Worm (Caenorhabditis elegans): ENCODE measurements around the gene C04F6.7.

Gene C04F6.7

ce11 chrX:3401701-3402100, 17.3 kb downstream of the C04F6.7 start, which contains the start of gene C04F6.9:
Gene C04F6.9, plus strand, starts transcription at chrX:3402001.
- no peak for TF ChIP-seq nhr-80 (tag; optimal IDR thresholded peaks at IDR 0.05)

ce11 chrX:3400387-3400786, 18.6 kb downstream of the C04F6.7 start:
- TF ChIP-seq let-526 (GFP tag; IDR thresholded peaks at IDR 0.05), result no peak
- no peak for TF ChIP-seq snpc-1.1 (tag; optimal IDR thresholded peaks at IDR 0.05; ENCODE audit: insufficient read depth)
- no peak for TF ChIP-seq lin-54 (GFP tag; optimal IDR thresholded peaks at IDR 0.05)
- TF ChIP-seq zim-3 (tag; optimal IDR thresholded peaks at IDR 0.05), result no peak
- TF ChIP-seq unc-62 (GFP tag; optimal IDR thresholded peaks at IDR 0.05), result no peak
- no peak for TF ChIP-seq snpc-1.3 (tag; optimal IDR thresholded peaks at IDR 0.05; ENCODE audit: insufficient read depth)
- TF ChIP-seq ceh-58 (GFP tag; IDR thresholded peaks at IDR 0.05), result no peak
- TF ChIP-seq snpc-4 (GFP tag; optimal IDR thresholded peaks at IDR 0.05), result no peak
- no peak for TF ChIP-seq snpc-4 (tag; optimal IDR thresholded peaks at IDR 0.05)
- no peak for TF ChIP-seq ceh-79 (tag; optimal IDR thresholded peaks at IDR 0.05)
- TF ChIP-seq egrh-3 (GFP tag; IDR thresholded peaks at IDR 0.05), result no peak

ce11 chrX:3399917-3400316, 19.1 kb downstream of the C04F6.7 start, which contains the start of gene cht-1:
Gene cht-1, minus strand, starts transcription at chrX:3400017.
- TF ChIP-seq nfya-1 (tag; optimal IDR thresholded peaks at IDR 0.05; ENCODE audit: borderline replicate concordance, insufficient read depth), result no peak
- TF ChIP-seq C17E4.6 (GFP tag; IDR thresholded peaks at IDR 0.05), result no peak
- TF ChIP-seq mes-4 (tag; optimal IDR thresholded peaks at IDR 0.05), result no peak
- TF ChIP-seq fkh-3 (tag; optimal IDR thresholded peaks at IDR 0.05), result no peak
- TF ChIP-seq akir-1 (GFP tag; optimal IDR thresholded peaks at IDR 0.05), result no peak
- no peak for TF ChIP-seq snpc-3.4 (tag; optimal IDR thresholded peaks at IDR 0.05)
- TF ChIP-seq ceh-91 (GFP tag; IDR thresholded peaks at IDR 0.05), result no peak
- TF ChIP-seq cebp-2 (GFP tag; IDR thresholded peaks at IDR 0.05), result no peak
- no peak for TF ChIP-seq F33H1.4 (GFP tag; IDR thresholded peaks at IDR 0.05)
- TF ChIP-seq efl-1 (GFP tag; optimal IDR thresholded peaks at IDR 0.05), result no peak
- no peak for TF ChIP-seq F23B12.7 (tag; optimal IDR thresholded peaks at IDR 0.05; ENCODE audit: insufficient read depth)
- no peak for TF ChIP-seq mel-28 (tag; optimal IDR thresholded peaks at IDR 0.05; ENCODE audit: borderline replicate concordance)
- no peak for TF ChIP-seq ekl-4 (GFP tag; IDR thresholded peaks at IDR 0.05)
- no peak for TF ChIP-seq B0336.3 (GFP tag; IDR thresholded peaks at IDR 0.05)
- no peak for TF ChIP-seq zfh-2 (GFP tag; conservative IDR thresholded peaks at IDR 0.05)
- TF ChIP-seq F55B11.4 (tag; optimal IDR thresholded peaks at IDR 0.05; ENCODE audit: borderline replicate concordance, insufficient read depth), result no peak
- no peak for TF ChIP-seq hmg-20 (GFP tag; IDR thresholded peaks at IDR 0.05)
- TF ChIP-seq C06A6.2 (GFP tag; conservative IDR thresholded peaks at IDR 0.05), result no peak
- no peak for TF ChIP-seq gei-17 (GFP tag; optimal IDR thresholded peaks at IDR 0.05)
- no peak for TF ChIP-seq tlf-1 (GFP tag; optimal IDR thresholded peaks at IDR 0.05)

- TF ChIP-seq snpc-4 (GFP tag; optimal IDR thresholded peaks at IDR 0.05), result no peak
- TF ChIP-seq snpc-4 (tag; optimal IDR thresholded peaks at IDR 0.05), result no peak
Measured at ce11 chrX:3396735-3397134, 22.2 kb downstream of the C04F6.7 start.

- TF ChIP-seq ztf-18 (tag; optimal IDR thresholded peaks at IDR 0.05) (no peak), egrh-3 (GFP tag; IDR thresholded peaks at IDR 0.05) (no peak), lsl-1 (GFP tag; optimal IDR thresholded peaks at IDR 0.05) (no peak), somi-1 (GFP tag; optimal IDR thresholded peaks at IDR 0.05) (no peak), athp-1 (tag; optimal IDR thresholded peaks at IDR 0.05) (no peak), aptf-2 (GFP tag; conservative IDR thresholded peaks at IDR 0.05) (no peak), Y79H2A.3 (GFP tag; conservative IDR thresholded peaks at IDR 0.05) (no peak), lin-54 (GFP tag; optimal IDR thresholded peaks at IDR 0.05) (no peak), F57A8.1 (GFP tag; optimal IDR thresholded peaks at IDR 0.05) (no peak), pha-4 (tag; optimal IDR thresholded peaks at IDR 0.05) (no peak), ceh-40 (GFP tag; IDR thresholded peaks at IDR 0.05) (no peak), egl-44 (GFP tag; IDR thresholded peaks at IDR 0.05) (no peak), unc-62 (GFP tag; optimal IDR thresholded peaks at IDR 0.05) (no peak), ceh-58 (GFP tag; IDR thresholded peaks at IDR 0.05) (no peak), snpc-4 (GFP tag; optimal IDR thresholded peaks at IDR 0.05) (no peak), snpc-4 (tag; optimal IDR thresholded peaks at IDR 0.05) (no peak)
Measured at ce11 chrX:3393562-3393961, 25.4 kb downstream of the C04F6.7 start, which contains the start of gene slcf-2. Gene slcf-2, plus strand, starts transcription at chrX:3393862.

Measured in whole organism, young adult.